Worm (Caenorhabditis elegans) whole organism, L4 larva: ENCODE measurements around the gene F48G7.4.

Source experiments
- F26F4.8 ChIP-seq: fragments of 200-800 bp; sonication (Bioruptor generic); conservative IDR thresholded peaks from 2 replicates; pipeline ENCODE4 v1.3.6; 2022; ENCODE audit warnings: missing genetic modification characterization, missing compliant biosample characterization
- ctbp-1 ChIP-seq: fragments of 200-800 bp; sonication (Bioruptor generic); IDR thresholded peaks from 2 replicates; pipeline ENCODE4 v1.3.6; 2022; ENCODE audit warnings: missing genetic modification reagents, missing genetic modification characterization, missing compliant biosample characterization
- egl-27 ChIP-seq: sonication (generic microtip); optimal IDR thresholded peaks from 3 replicates; lab custom pipeline; 2017; ENCODE audit warnings: missing biosample characterization, missing genetic modification reagents, missing genetic modification characterization
- lin-15B ChIP-seq: fragments of 150-350 bp; sonication (generic microtip); optimal IDR thresholded peaks from 3 replicates; lab custom pipeline; 2014; ENCODE audit warnings: missing biosample characterization, missing genetic modification characterization
- lin-38 ChIP-seq: fragments of 200-800 bp; sonication (Bioruptor generic); IDR thresholded peaks from 2 replicates; pipeline ENCODE4 v1.3.6; 2022; ENCODE audit warnings: missing genetic modification reagents, missing genetic modification characterization, missing compliant biosample characterization
- lin-39 ChIP-seq: fragments of 150-350 bp; optimal IDR thresholded peaks from 2 replicates; lab custom pipeline; 2014; ENCODE audit warnings: missing biosample characterization, missing genetic modification reagents, missing genetic modification characterization
- nhr-237 ChIP-seq: sonication (generic microtip); optimal IDR thresholded peaks from 2 replicates; lab custom pipeline; 2017; ENCODE audit warnings: missing biosample characterization, missing genetic modification characterization
- nhr-76 ChIP-seq: fragments of 150-350 bp; optimal IDR thresholded peaks from 2 replicates; lab custom pipeline; 2014; ENCODE audit warnings: missing biosample characterization, missing genetic modification characterization
- rbr-2 ChIP-seq: sonication (generic microtip); optimal IDR thresholded peaks from 2 replicates; lab custom pipeline; 2016; ENCODE audit warnings: missing genotype, missing genetic modification characterization, missing compliant biosample characterization
- set-16 ChIP-seq: fragments of 200-800 bp; sonication (Bioruptor generic); IDR thresholded peaks from 2 replicates; pipeline ENCODE4 v1.3.6; 2022; ENCODE audit warnings: missing genetic modification reagents, missing genetic modification characterization, missing compliant biosample characterization
- snpc-1.2 ChIP-seq: fragments of 200-800 bp; sonication (Bioruptor generic); IDR thresholded peaks from 2 replicates; pipeline ENCODE4 v1.3.6; 2022; ENCODE audit warnings: missing genetic modification reagents, missing genetic modification characterization, missing compliant biosample characterization
- unc-39 ChIP-seq: sonication (generic microtip); optimal IDR thresholded peaks from 2 replicates; lab custom pipeline; 2017; ENCODE audit warnings: missing biosample characterization, missing genetic modification characterization
- zfp-3 ChIP-seq: fragments of 200-800 bp; sonication (Bioruptor generic); conservative IDR thresholded peaks from 2 replicates; pipeline ENCODE4 v1.3.6; 2022; ENCODE audit warnings: missing genetic modification reagents, missing genetic modification characterization, missing compliant biosample characterization
- zip-2 ChIP-seq: fragments of 150-350 bp; optimal IDR thresholded peaks from 2 replicates; lab custom pipeline; 2014; ENCODE audit warnings: missing biosample characterization, missing genetic modification characterization

DNA sequence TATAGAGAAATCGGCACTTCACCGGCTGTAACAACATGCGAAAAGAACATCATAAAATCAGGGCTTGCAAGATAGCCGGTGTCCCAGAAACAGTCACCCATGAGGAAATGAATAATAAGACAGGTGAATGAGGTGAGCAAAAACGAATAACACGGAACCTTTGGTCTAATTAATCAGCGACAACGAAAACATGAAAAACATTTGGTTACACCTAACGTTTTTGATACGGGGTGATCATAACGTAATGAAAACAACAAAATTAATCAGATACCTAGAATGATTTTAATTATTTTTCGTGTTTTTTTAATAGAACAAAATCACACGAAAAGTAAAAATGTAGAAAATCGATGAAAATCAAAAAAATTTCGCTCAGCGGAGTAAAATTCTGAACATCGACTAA lies 36.6 kb downstream of the F48G7.4 start, which contains the start of gene srh-245:
- TF ChIP-seq unc-39 (tag; lab: Kevin White, UChicago) (no peak), lin-15B (tag; lab: Kevin White, UChicago) (no peak), rbr-2 (tag; lab: Kevin White, UChicago) (no peak), nhr-237 (tag; lab: Kevin White, UChicago) (no peak), ctbp-1 (no peak), F26F4.8 (GFP tag; lab: Robert Waterston, UW) (no peak), set-16 (GFP tag; lab: Robert Waterston, UW) (no peak), nhr-76 (tag; lab: Kevin White, UChicago) (no peak), zip-2 (tag; lab: Kevin White, UChicago) (no peak), egl-27 (tag; lab: Kevin White, UChicago) (no peak), snpc-1.2 (no peak), lin-39 (no peak), zfp-3 (GFP tag; lab: Robert Waterston, UW) (no peak), lin-38 (GFP tag; lab: Robert Waterston, UW) (no peak)
